Worm (Caenorhabditis elegans) whole organism, midembryonic: ENCODE results near the gene slc-25A32.

Source experiments
- T22C8.4 ChIP-seq: fragments of 200-800 bp; sonication (Bioruptor generic); IDR thresholded peaks from 2 replicates; pipeline ENCODE4 v1.3.6; 2022; ENCODE audit warnings: missing genetic modification characterization, missing compliant biosample characterization
- cog-1 ChIP-seq: sonication (generic microtip); optimal IDR thresholded peaks from 2 replicates; lab custom pipeline; 2016; ENCODE audit warnings: missing genetic modification characterization, missing compliant biosample characterization
- flt-1 ChIP-seq: fragments of 200-800 bp; sonication (Bioruptor generic); IDR thresholded peaks from 2 replicates; pipeline ENCODE4 v1.3.6; 2022; ENCODE audit warnings: missing genetic modification characterization, missing compliant biosample characterization
- klf-2 ChIP-seq: fragments of 200-800 bp; sonication (Bioruptor generic); conservative IDR thresholded peaks from 2 replicates; pipeline ENCODE4 v1.3.6; 2022; ENCODE audit warnings: missing genetic modification reagents, missing genetic modification characterization, missing compliant biosample characterization
- med-1 ChIP-seq: sonication (generic microtip); optimal IDR thresholded peaks from 2 replicates; lab custom pipeline; 2017; ENCODE audit warnings: missing genetic modification characterization, mild to moderate bottlenecking, missing compliant biosample characterization, antibody characterized with exemption, missing genetic modification reagents; ENCODE audit not compliant: insufficient read depth
- ref-1 ChIP-seq: fragments of 200-800 bp; sonication (Bioruptor generic); conservative IDR thresholded peaks from 2 replicates; pipeline ENCODE4 v1.3.6; 2022; ENCODE audit warnings: missing genetic modification reagents, missing genetic modification characterization, missing compliant biosample characterization
- tab-1 ChIP-seq: fragments of 200-800 bp; sonication (Bioruptor generic); IDR thresholded peaks from 2 replicates; pipeline ENCODE4 v1.3.6; 2022; ENCODE audit warnings: missing genetic modification characterization, missing compliant biosample characterization
- ztf-23 ChIP-seq: fragments of 200-800 bp; sonication (Bioruptor generic); IDR thresholded peaks from 2 replicates; pipeline ENCODE4 v1.3.6; 2022; ENCODE audit warnings: missing genetic modification reagents, missing genetic modification characterization, missing compliant biosample characterization
- ztf-29 ChIP-seq: fragments of 200-800 bp; sonication (Bioruptor generic); IDR thresholded peaks from 2 replicates; pipeline ENCODE4 v1.3.6; 2022; ENCODE audit warnings: missing genetic modification reagents, missing genetic modification characterization, missing compliant biosample characterization

ce11 chrII:8259674-8260073 lies 16.4 kb upstream of the slc-25A32 start:
- TF ChIP-seq klf-2 (GFP tag; lab: Robert Waterston, UW) = no peak
- TF ChIP-seq tab-1 = no peak
- no peak for TF ChIP-seq med-1 (GFP tag; lab: Kevin White, UChicago)
- no peak for TF ChIP-seq ztf-23 (GFP tag; lab: Robert Waterston, UW)
- TF ChIP-seq T22C8.4 (GFP tag; lab: Robert Waterston, UW) = no peak
- no peak for TF ChIP-seq ztf-29 (GFP tag; lab: Robert Waterston, UW)
- no peak for TF ChIP-seq ref-1 (GFP tag; lab: Robert Waterston, UW)
- TF ChIP-seq flt-1 (GFP tag; lab: Robert Waterston, UW) = no peak
- TF ChIP-seq cog-1 (tag; lab: Kevin White, UChicago) = no peak
